ENCODE assay signal across 6 worm cellular contexts in the genomic region with DNA sequence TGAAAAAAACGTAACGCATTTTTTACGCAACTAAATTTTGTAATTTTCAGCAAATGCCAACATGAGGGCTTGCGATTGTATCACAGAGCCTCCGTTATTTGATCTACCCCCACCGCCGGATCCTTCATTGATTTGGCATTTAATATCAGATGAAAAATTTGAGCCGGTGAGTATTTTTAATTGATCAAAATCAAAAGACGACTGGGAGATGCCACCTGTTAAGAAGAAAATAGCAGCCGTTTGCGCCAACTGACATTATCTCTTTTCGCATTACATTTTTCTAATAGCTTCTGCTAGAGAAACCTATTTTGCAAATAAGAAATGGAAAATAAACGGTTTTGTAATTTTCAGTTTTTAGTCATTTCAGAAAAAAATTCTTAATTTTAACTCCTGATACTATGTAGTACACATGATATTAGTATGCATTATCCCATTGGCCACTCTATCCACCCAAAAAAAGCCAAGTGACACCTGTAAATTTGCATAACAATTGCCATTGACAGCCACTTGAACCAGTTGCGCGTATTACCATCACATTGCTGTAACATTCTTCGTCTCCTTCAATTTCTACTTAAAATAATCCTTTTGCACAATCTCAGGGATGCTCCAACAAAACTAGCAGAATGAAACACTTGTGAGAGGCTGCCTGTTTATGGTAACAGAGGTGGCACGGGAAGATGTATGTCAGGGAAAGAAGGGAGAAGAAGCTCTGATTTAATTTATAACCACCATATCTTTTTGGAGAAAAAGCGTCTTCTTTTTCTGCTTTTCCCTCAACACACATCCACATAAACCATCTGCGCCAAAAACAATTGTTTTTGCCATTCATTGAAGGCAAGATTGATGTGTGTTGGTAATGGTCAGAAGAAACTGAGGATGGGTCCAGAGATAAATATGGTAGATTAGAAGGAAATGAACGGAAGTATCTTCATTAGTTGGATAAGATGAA.
A peak's percentile ranks its signal among the peaks of the same experiment; 100 is the strongest.
TF ChIP-seq lines count a peak whose summit lies in the region.

A gene (plus strand): TSS at position 51 of the 949 bp plus-strand sequence.

TF ChIP-seq in whole organism, L1 larva, 84 proteins besides CTCF, POLR2A, EP300 and RAD21:
- TF ChIP-seq hlh-17 (GFP tag; optimal IDR thresholded peaks at IDR 0.05; lab: Kevin White, UChicago; ENCODE audit: borderline replicate concordance) (no peak), nhr-90 (tag; optimal IDR thresholded peaks at IDR 0.05; lab: Kevin White, UChicago; ENCODE audit: poor library complexity) (no peak), lin-14 (GFP tag; optimal IDR thresholded peaks at IDR 0.05; lab: Kevin White, UChicago) (peak; percentile 33), efl-1 (optimal IDR thresholded peaks at IDR 0.05; lab: Kevin White, UChicago) (no peak), efl-1 (GFP tag; optimal IDR thresholded peaks at IDR 0.05 in 1 of 2; lab: Kevin White, UChicago) (peak in 1 of 2 experiments; percentile 82), ztf-11 (tag; optimal IDR thresholded peaks at IDR 0.05; lab: Kevin White, UChicago) (no peak), ceh-88 (GFP tag; IDR thresholded peaks at IDR 0.05; lab: Robert Waterston, UW) (no peak)

TF ChIP-seq in whole organism, L2 larva, 48 proteins besides CTCF, POLR2A, EP300 and RAD21:
- no peak for TF ChIP-seq nhr-23 (tag; optimal IDR thresholded peaks at IDR 0.05; lab: Kevin White, UChicago)
- TF ChIP-seq mab-5 (tag; optimal IDR thresholded peaks at IDR 0.05; lab: Kevin White, UChicago): peak; percentile 72
- TF ChIP-seq crh-2 (tag; optimal IDR thresholded peaks at IDR 0.05; lab: Kevin White, UChicago): no peak

TF ChIP-seq in whole organism, L3 larva, 47 proteins besides CTCF, POLR2A, EP300 and RAD21:
- TF ChIP-seq ceh-9 (tag; optimal IDR thresholded peaks at IDR 0.05; lab: Kevin White, UChicago) (peak; percentile 26), nhr-23 (tag; optimal IDR thresholded peaks at IDR 0.05; lab: Kevin White, UChicago) (no peak)

TF ChIP-seq in whole organism, early embryonic, 17 proteins besides CTCF, POLR2A, EP300 and RAD21:
- TF ChIP-seq B0310.2 (tag; optimal IDR thresholded peaks at IDR 0.05; lab: Kevin White, UChicago): no peak
- no peak for TF ChIP-seq hmbx-1 (tag; optimal IDR thresholded peaks at IDR 0.05; lab: Kevin White, UChicago)
- peak; percentile 44 for TF ChIP-seq ama-1 (optimal IDR thresholded peaks at IDR 0.05; lab: Kevin White, UChicago)
- no peak for TF ChIP-seq aly-1 (tag; optimal IDR thresholded peaks at IDR 0.05; lab: Kevin White, UChicago)
- no peak for TF ChIP-seq ets-7 (tag; optimal IDR thresholded peaks at IDR 0.05; lab: Kevin White, UChicago)

TF ChIP-seq in whole organism, late embryonic, 69 proteins besides CTCF, POLR2A, EP300 and RAD21:
- no peak for TF ChIP-seq unc-86 (tag; optimal IDR thresholded peaks at IDR 0.05; lab: Kevin White, UChicago)
- TF ChIP-seq ceh-19 (GFP tag; optimal IDR thresholded peaks at IDR 0.05; lab: Kevin White, UChicago): no peak
- peak; percentile 87 for TF ChIP-seq unc-42 (tag; optimal IDR thresholded peaks at IDR 0.05; lab: Kevin White, UChicago)
- no peak for TF ChIP-seq K02D7.2 (tag; optimal IDR thresholded peaks at IDR 0.05; lab: Kevin White, UChicago)
- no peak for TF ChIP-seq unc-3 (GFP tag; conservative IDR thresholded peaks at IDR 0.05; lab: Robert Waterston, UW)
- TF ChIP-seq unc-3 (tag; optimal IDR thresholded peaks at IDR 0.05; lab: Kevin White, UChicago): no peak
TF ChIP-seq in whole organism, late embryonic: peak in this region for 1.

TF ChIP-seq in whole organism, mixed stage, embryonic, 35 proteins besides CTCF, POLR2A, EP300 and RAD21:
- peak; percentile 60 for TF ChIP-seq nhr-2 (tag; optimal IDR thresholded peaks at IDR 0.05; lab: Kevin White, UChicago)
- TF ChIP-seq mab-5 (tag; optimal IDR thresholded peaks at IDR 0.05; lab: Kevin White, UChicago): no peak
- TF ChIP-seq hlh-1 (tag; optimal IDR thresholded peaks at IDR 0.05; lab: Kevin White, UChicago): peak; percentile 98
- TF ChIP-seq unc-62 (GFP tag; optimal IDR thresholded peaks at IDR 0.05; lab: Kevin White, UChicago): peak; percentile 1
- no peak for TF ChIP-seq ztf-11 (tag; optimal IDR thresholded peaks at IDR 0.05; lab: Kevin White, UChicago)
- TF ChIP-seq unc-120 (tag; optimal IDR thresholded peaks at IDR 0.05; lab: Kevin White, UChicago; ENCODE audit: poor library complexity, severe bottlenecking): peak; percentile 54
- TF ChIP-seq ces-1 (GFP tag; optimal IDR thresholded peaks at IDR 0.05; lab: Kevin White, UChicago): peak; percentile 71
